Worm (Caenorhabditis elegans) whole organism, L2 larva: ENCODE measurements around the gene ZK686.5.

Experiments used
- C34F6.9 ChIP-seq: fragments of 150-350 bp; optimal IDR thresholded peaks from 2 replicates; lab custom pipeline; 2014; ENCODE audit warnings: missing biosample characterization, missing genetic modification characterization
- elt-3 ChIP-seq: sonication (generic microtip); optimal IDR thresholded peaks from 2 replicates; lab custom pipeline; 2017; ENCODE audit warnings: missing biosample characterization, missing genetic modification characterization
- lsy-2 ChIP-seq, 2 experiments: fragments of 150-350 bp in 1 of 2; sonication (generic microtip) in 1 of 2; optimal IDR thresholded peaks; 2 replicates each; lab custom pipeline; 2014 to 2017; ENCODE audit warnings: missing biosample characterization in 2 of 2, missing genetic modification characterization in 2 of 2
- nhr-11 ChIP-seq: fragments of 150-350 bp; optimal IDR thresholded peaks from 2 replicates; lab custom pipeline; 2014; ENCODE audit warnings: missing biosample characterization, missing genetic modification characterization
- nhr-12 ChIP-seq: fragments of 150-350 bp; optimal IDR thresholded peaks from 2 replicates; lab custom pipeline; 2014; ENCODE audit warnings: missing biosample characterization, missing genetic modification characterization
- nhr-77 ChIP-seq: fragments of 150-350 bp; optimal IDR thresholded peaks from 2 replicates; lab custom pipeline; 2014; ENCODE audit warnings: missing biosample characterization, missing genetic modification characterization
- snpc-4 ChIP-seq: fragments of 150-350 bp; optimal IDR thresholded peaks from 2 replicates; lab custom pipeline; 2014; ENCODE audit warnings: missing biosample characterization, missing genetic modification characterization
- unc-39 ChIP-seq: fragments of 150-350 bp; optimal IDR thresholded peaks from 2 replicates; lab custom pipeline; 2014; ENCODE audit warnings: missing biosample characterization, missing genetic modification characterization
- ztf-11 ChIP-seq: sonication (generic microtip); optimal IDR thresholded peaks from 2 replicates; lab custom pipeline; 2017; ENCODE audit warnings: missing biosample characterization, missing genetic modification characterization
- ztf-4 ChIP-seq: fragments of 150-350 bp; optimal IDR thresholded peaks from 2 replicates; lab custom pipeline; 2014; ENCODE audit warnings: missing biosample characterization, missing genetic modification characterization

DNA sequence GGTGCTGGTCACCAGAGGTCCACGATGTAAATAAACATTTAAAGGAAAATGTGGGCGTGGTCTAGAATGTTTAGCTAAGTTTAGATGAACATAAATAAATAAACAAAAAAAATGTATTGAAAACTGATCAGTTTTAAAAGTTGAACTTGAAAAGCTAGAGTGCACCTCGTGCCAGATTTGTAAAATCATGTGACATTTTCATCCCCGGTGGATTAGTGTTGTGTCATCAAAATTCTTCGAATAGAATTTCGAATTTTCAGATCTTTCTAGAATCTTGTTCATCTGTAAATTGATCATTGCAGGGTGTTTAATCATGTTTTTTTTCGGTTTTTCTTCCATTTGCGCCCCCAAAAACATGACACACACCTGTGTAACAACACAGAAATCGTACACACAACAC lies 40.8 kb downstream of the ZK686.5 start:
- TF ChIP-seq nhr-77 = no peak
- no peak for TF ChIP-seq lsy-2 (tag; optimal IDR thresholded peaks at IDR 0.05; lab: Kevin White, UChicago)
- no peak for TF ChIP-seq snpc-4 (tag; lab: Kevin White, UChicago)
- no peak for TF ChIP-seq nhr-12
- TF ChIP-seq unc-39 (tag; lab: Kevin White, UChicago) = no peak
- TF ChIP-seq elt-3 (tag; lab: Kevin White, UChicago) = no peak
- no peak for TF ChIP-seq C34F6.9 (tag; lab: Kevin White, UChicago)
- no peak for TF ChIP-seq ztf-11 (tag; lab: Kevin White, UChicago)
- no peak for TF ChIP-seq nhr-11
- TF ChIP-seq ztf-4 = no peak
